Fruit fly (Drosophila melanogaster) whole organism, pupa: Measurements from ENCODE around the gene Bdbt.

Experiments
- CG10348 ChIP-seq: fragments of 200-800 bp; sonication (Bioruptor generic); IDR thresholded peaks from 2 replicates; pipeline ENCODE4 v1.3.6; 2022; ENCODE audit warnings: missing biosample characterization, missing genetic modification characterization
- CG12605 ChIP-seq: fragments of 200-800 bp; sonication (Bioruptor generic); IDR thresholded peaks from 2 replicates; pipeline ENCODE4 v1.3.6; 2022; ENCODE audit warnings: missing biosample characterization, missing genetic modification characterization
- CG13204 ChIP-seq: fragments of 200-800 bp; sonication (Bioruptor generic); optimal IDR thresholded peaks from 2 replicates; lab custom pipeline; 2018; ENCODE audit warnings: missing biosample characterization, mild to moderate bottlenecking, missing genetic modification characterization, moderate library complexity
- CG14655 ChIP-seq: fragments of 200-800 bp; sonication (Bioruptor generic); optimal IDR thresholded peaks from 3 replicates; lab custom pipeline; 2017; ENCODE audit warnings: mild to moderate bottlenecking, missing biosample characterization, missing genetic modification reagents, missing genetic modification characterization
- CG15710 ChIP-seq: fragments of 200-800 bp; sonication (Bioruptor generic); optimal IDR thresholded peaks from 2 replicates; lab custom pipeline; 2018; ENCODE audit warnings: missing biosample characterization, mild to moderate bottlenecking, missing genetic modification characterization, moderate library complexity
- CG17806 ChIP-seq: fragments of 200-800 bp; sonication (Bioruptor generic); optimal IDR thresholded peaks from 2 replicates; lab custom pipeline; 2018; ENCODE audit warnings: missing biosample characterization, mild to moderate bottlenecking, missing genetic modification characterization, moderate library complexity
- CG32121 ChIP-seq: fragments of 200-800 bp; sonication (Bioruptor generic); IDR thresholded peaks from 2 replicates; pipeline ENCODE4 v1.3.6; 2022; ENCODE audit warnings: missing biosample characterization, missing genetic modification characterization
- CG34367 ChIP-seq: fragments of 200-800 bp; sonication (Bioruptor generic); optimal IDR thresholded peaks from 2 replicates; lab custom pipeline; 2018; ENCODE audit warnings: missing biosample characterization, mild to moderate bottlenecking, missing genetic modification characterization
- CG4496 ChIP-seq: fragments of 200-800 bp; sonication (Bioruptor generic); IDR thresholded peaks from 3 replicates; pipeline ENCODE4 v1.3.6; 2022; ENCODE audit warnings: missing biosample characterization, missing genetic modification characterization
- CG8159 ChIP-seq: fragments of 200-800 bp; sonication (Bioruptor generic); optimal IDR thresholded peaks from 3 replicates; lab custom pipeline; 2018; ENCODE audit warnings: missing biosample characterization, mild to moderate bottlenecking, missing genetic modification characterization, moderate library complexity
- CG8301 ChIP-seq: fragments of 200-800 bp; sonication (Bioruptor generic); optimal IDR thresholded peaks from 2 replicates; lab custom pipeline; 2018; ENCODE audit warnings: missing biosample characterization, mild to moderate bottlenecking, missing genetic modification characterization
- CG9948 ChIP-seq: fragments of 200-800 bp; sonication (Bioruptor generic); optimal IDR thresholded peaks from 2 replicates; lab custom pipeline; 2018; ENCODE audit warnings: missing biosample characterization, mild to moderate bottlenecking, missing genetic modification characterization, moderate library complexity
- D1 ChIP-seq: fragments of 200-800 bp; sonication (Bioruptor generic); optimal IDR thresholded peaks from 2 replicates; lab custom pipeline; 2018; ENCODE audit warnings: missing biosample characterization, mild to moderate bottlenecking, missing genetic modification characterization, moderate library complexity
- EcR ChIP-seq: fragments of 200-800 bp; sonication (Bioruptor generic); optimal IDR thresholded peaks from 3 replicates; lab custom pipeline; 2019; ENCODE audit warnings: missing biosample characterization, missing genetic modification characterization, mild to moderate bottlenecking, moderate library complexity, missing genetic modification reagents
- Ets98B ChIP-seq: fragments of 200-800 bp; sonication (Bioruptor generic); IDR thresholded peaks from 2 replicates; pipeline ENCODE4 v1.3.6; 2022; ENCODE audit warnings: missing biosample characterization, missing genetic modification characterization
- Pif1A ChIP-seq: fragments of 200-800 bp; sonication (Bioruptor generic); optimal IDR thresholded peaks from 3 replicates; lab custom pipeline; 2016; ENCODE audit warnings: missing biosample characterization, missing genetic modification characterization
- Pif1B ChIP-seq: fragments of 200-800 bp; sonication (Bioruptor generic); optimal IDR thresholded peaks from 3 replicates; lab custom pipeline; 2016; ENCODE audit warnings: missing biosample characterization, missing genetic modification characterization
- Snoo ChIP-seq: fragments of 200-800 bp; sonication (Bioruptor generic); optimal IDR thresholded peaks from 3 replicates; lab custom pipeline; 2017; ENCODE audit warnings: missing biosample characterization, mild to moderate bottlenecking, missing genetic modification characterization, inconsistent platforms
- fd96Ca ChIP-seq: fragments of 200-800 bp; sonication (Bioruptor generic); IDR thresholded peaks from 3 replicates; pipeline ENCODE4 v1.3.6; 2022; ENCODE audit warnings: missing biosample characterization, missing genetic modification characterization
- gl ChIP-seq: fragments of 200-800 bp; sonication (Bioruptor generic); optimal IDR thresholded peaks from 2 replicates; lab custom pipeline; 2018; ENCODE audit warnings: missing biosample characterization, mild to moderate bottlenecking, missing genetic modification characterization
- rn ChIP-seq: fragments of 200-800 bp; sonication (Bioruptor generic); IDR thresholded peaks from 2 replicates; pipeline ENCODE4 v1.3.6; 2022; ENCODE audit warnings: missing biosample characterization, missing genetic modification characterization

Gene Bdbt

dm6 chr3R:21094292-21094691 is 24.4 kb downstream of the Bdbt start:
- TF ChIP-seq Pif1A (GFP tag; lab: Kevin White, UChicago) (no peak), CG32121 (no peak), CG15710 (tag; lab: Kevin White, UChicago) (no peak), Pif1B (no peak), D1 (tag; lab: Kevin White, UChicago) (no peak), gl (tag; lab: Kevin White, UChicago) (no peak), Ets98B (GFP tag; lab: Robert Waterston, UW) (no peak), CG34367 (tag; lab: Kevin White, UChicago) (no peak), CG10348 (GFP tag; lab: Robert Waterston, UW) (no peak), EcR (GFP tag; lab: Kevin White, UChicago) (no peak), CG12605 (GFP tag; lab: Robert Waterston, UW) (no peak), CG17806 (tag; lab: Kevin White, UChicago) (no peak)

dm6 chr3R:21092829-21093228 is 25.8 kb downstream of the Bdbt start:
- no peak for TF ChIP-seq rn (GFP tag; lab: Robert Waterston, UW)
- no peak for TF ChIP-seq CG12605 (GFP tag; lab: Robert Waterston, UW)

dm6 chr3R:21092036-21092435 is 26.6 kb downstream of the Bdbt start:
- TF ChIP-seq CG13204 (no peak), EcR (GFP tag; lab: Kevin White, UChicago) (peak; percentile 64)

- TF ChIP-seq Snoo (tag; lab: Kevin White, UChicago) (no peak), CG4496 (GFP tag; lab: Robert Waterston, UW) (peak; percentile 40; the same call in 1 of the 3 replicates)
- TF ChIP-seq, all 21 proteins: peak for 1
Observed at dm6 chr3R:21091500-21091899, 27.2 kb downstream of the Bdbt start.

- peak; percentile 62 for TF ChIP-seq EcR (GFP tag; lab: Kevin White, UChicago)
- TF ChIP-seq CG8301 (tag; lab: Kevin White, UChicago) = no peak
- TF ChIP-seq CG34367 (tag; lab: Kevin White, UChicago) = no peak
- peak; percentile 20 for TF ChIP-seq CG13204
- no peak for TF ChIP-seq Ets98B (GFP tag; lab: Robert Waterston, UW)
- TF ChIP-seq Pif1A (GFP tag; lab: Kevin White, UChicago) = no peak
Observed at dm6 chr3R:21090230-21091021, 28.2 kb downstream of the Bdbt start.

- TF ChIP-seq CG8301 (tag; lab: Kevin White, UChicago) = no peak
- TF ChIP-seq CG9948 = no peak
- peak; percentile 27; the same call in 1 of the 2 replicates for TF ChIP-seq Ets98B (GFP tag; lab: Robert Waterston, UW)
- peak; percentile 60 for TF ChIP-seq Pif1A (GFP tag; lab: Kevin White, UChicago)
- TF ChIP-seq CG15710 (tag; lab: Kevin White, UChicago) = no peak
- TF ChIP-seq CG10348 (GFP tag; lab: Robert Waterston, UW) = no peak
- no peak for TF ChIP-seq EcR (GFP tag; lab: Kevin White, UChicago)
- TF ChIP-seq CG12605 (GFP tag; lab: Robert Waterston, UW) = 0 out of 2 replicates have a peak, but pooled peaks have one; percentile 31
- TF ChIP-seq D1 (tag; lab: Kevin White, UChicago) = no peak
- peak; percentile 32 for TF ChIP-seq CG8159
- peak; percentile 42; the same call in 1 of the 3 replicates for TF ChIP-seq fd96Ca (GFP tag; lab: Robert Waterston, UW)
- peak; percentile 41 for TF ChIP-seq CG34367 (tag; lab: Kevin White, UChicago)
- TF ChIP-seq CG17806 (tag; lab: Kevin White, UChicago) = no peak
- no peak for TF ChIP-seq CG13204
- TF ChIP-seq CG14655 (GFP tag; lab: Kevin White, UChicago) = no peak
- TF ChIP-seq Pif1B = peak; percentile 64
- TF ChIP-seq Snoo (tag; lab: Kevin White, UChicago) = peak; percentile 43
- TF ChIP-seq CG4496 (GFP tag; lab: Robert Waterston, UW) = peak; percentile 54; the same call in 1 of the 3 replicates
- peak; percentile 29; the same call in 1 of the 2 replicates for TF ChIP-seq CG32121
- no peak for TF ChIP-seq rn (GFP tag; lab: Robert Waterston, UW)
- TF ChIP-seq gl (tag; lab: Kevin White, UChicago) = peak; percentile 12
- TF ChIP-seq, all 21 proteins: peak for 11
Observed at dm6 chr3R:21089416-21089815, 29.2 kb downstream of the Bdbt start.

- TF ChIP-seq CG32121 (no peak), CG8301 (tag; lab: Kevin White, UChicago) (no peak), Ets98B (GFP tag; lab: Robert Waterston, UW) (no peak), CG4496 (GFP tag; lab: Robert Waterston, UW) (no peak), CG13204 (no peak), CG9948 (no peak), EcR (GFP tag; lab: Kevin White, UChicago) (peak; percentile 87), Pif1B (no peak), CG15710 (tag; lab: Kevin White, UChicago) (no peak)
- TF ChIP-seq, all 21 proteins: peak for 1
Observed at dm6 chr3R:21084979-21085378, 33.7 kb downstream of the Bdbt start.
